Worm (Caenorhabditis elegans) whole organism, L4 larva: ENCODE measurements around the gene C53A5.17.

Source experiments
- aly-2 ChIP-seq: sonication (generic microtip); optimal IDR thresholded peaks from 2 replicates; lab custom pipeline; 2018; ENCODE audit warnings: missing biosample characterization, missing genetic modification characterization
- nhr-76 ChIP-seq: fragments of 150-350 bp; optimal IDR thresholded peaks from 2 replicates; lab custom pipeline; 2014; ENCODE audit warnings: missing biosample characterization, missing genetic modification characterization
- set-16 ChIP-seq: fragments of 200-800 bp; sonication (Bioruptor generic); IDR thresholded peaks from 2 replicates; pipeline ENCODE4 v1.3.6; 2022; ENCODE audit warnings: missing genetic modification reagents, missing genetic modification characterization, missing compliant biosample characterization

ce11 chrV:14546569-14546968, 25.7 kb upstream of the C53A5.17 start, which contains the start of gene C53A5.13:
- TF ChIP-seq nhr-76 (tag; lab: Kevin White, UChicago), result no peak
- no peak for TF ChIP-seq set-16 (GFP tag; lab: Robert Waterston, UW)
- TF ChIP-seq aly-2 (tag; lab: Kevin White, UChicago), result no peak
